In the genomic region with DNA sequence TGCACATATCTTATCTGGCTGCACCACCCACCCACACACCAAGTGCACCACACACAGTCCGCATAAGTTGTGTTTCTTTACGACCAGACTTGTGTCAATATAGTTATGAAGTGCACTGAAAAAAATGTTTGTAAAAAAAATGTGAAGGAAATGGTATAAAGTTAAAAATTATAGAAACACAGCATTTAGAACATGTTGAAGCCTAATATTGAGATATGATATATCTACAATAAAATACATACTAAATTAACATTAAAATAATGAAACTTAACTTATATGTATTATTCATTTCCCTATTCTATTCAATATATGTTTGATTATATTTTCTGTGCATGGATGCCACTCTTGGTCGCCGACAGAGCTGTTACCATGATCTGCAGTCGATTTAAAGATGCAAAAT, we compare ENCODE assay signal across 1 fruit fly cellular context.
TF ChIP-seq lines count a peak whose summit lies in the region.

No protein-coding gene starts in this region.

TF ChIP-seq in whole organism, prepupa, 60 proteins besides CTCF, POLR2A, EP300 and RAD21 (continued from another document):
- TF ChIP-seq Gug (GFP tag; IDR thresholded peaks at IDR 0.05; lab: Robert Waterston, UW) (no peak), net (GFP tag; optimal IDR thresholded peaks at IDR 0.05; lab: Kevin White, UChicago) (no peak), CG11294 (GFP tag; IDR thresholded peaks at IDR 0.05; lab: Robert Waterston, UW) (no peak), CG6163 (GFP tag; IDR thresholded peaks at IDR 0.05; lab: Robert Waterston, UW) (0 out of 3 replicates have a peak, but pooled peaks have one; percentile 26), Met (GFP tag; optimal IDR thresholded peaks at IDR 0.05; lab: Kevin White, UChicago) (no peak), spab (GFP tag; optimal IDR thresholded peaks at IDR 0.05; lab: Kevin White, UChicago) (peak; percentile 22), Eip93F (GFP tag; optimal IDR thresholded peaks at IDR 0.05; lab: Kevin White, UChicago) (no peak), CG3032 (tag; optimal IDR thresholded peaks at IDR 0.05; lab: Kevin White, UChicago) (peak; percentile 20), OdsH (GFP tag; optimal IDR thresholded peaks at IDR 0.05; lab: Kevin White, UChicago) (no peak), acj6 (GFP tag; optimal IDR thresholded peaks at IDR 0.05; lab: Kevin White, UChicago) (peak; percentile 2), CG8319 (GFP tag; optimal IDR thresholded peaks at IDR 0.05; lab: Kevin White, UChicago) (no peak), Hr38 (GFP tag; optimal IDR thresholded peaks at IDR 0.05; lab: Kevin White, UChicago) (no peak), svp (GFP tag; lab: Kevin White, UChicago) (peak; percentile 73), CG15336 (GFP tag; IDR thresholded peaks at IDR 0.05; lab: Robert Waterston, UW) (peak; percentile 48), Eip78C (GFP tag; lab: Kevin White, UChicago) (peak; percentile 75), Ets21C (GFP tag; optimal IDR thresholded peaks at IDR 0.05; lab: Kevin White, UChicago) (no peak), CG32006 (GFP tag; optimal IDR thresholded peaks at IDR 0.05; lab: Kevin White, UChicago) (peak; percentile 42), ss (GFP tag; optimal IDR thresholded peaks at IDR 0.05; lab: Kevin White, UChicago) (peak in 1 of 2 experiments; percentile 16), Smox (GFP tag; optimal IDR thresholded peaks at IDR 0.05; lab: Kevin White, UChicago) (no peak), fd85E (GFP tag; optimal IDR thresholded peaks at IDR 0.05; lab: Kevin White, UChicago) (no peak)
TF ChIP-seq in whole organism, prepupa: peak in this region for 23.
